Worm (Caenorhabditis elegans) whole organism, L2 larva: ENCODE measurements around the gene F26D2.14.

Experiments
- C34F6.9 ChIP-seq: fragments of 150-350 bp; optimal IDR thresholded peaks from 2 replicates; lab custom pipeline; 2014; ENCODE audit warnings: missing biosample characterization, missing genetic modification characterization
- F13H6.1 ChIP-seq: sonication (generic microtip); optimal IDR thresholded peaks from 2 replicates; lab custom pipeline; 2016; ENCODE audit warnings: missing genetic modification characterization, missing compliant biosample characterization
- R02D3.7 ChIP-seq: fragments of 150-350 bp; optimal IDR thresholded peaks from 2 replicates; lab custom pipeline; 2014; ENCODE audit warnings: missing biosample characterization, missing genetic modification characterization
- Y55F3AM.14 ChIP-seq: fragments of 200-800 bp; sonication (Bioruptor generic); optimal IDR thresholded peaks from 2 replicates; lab custom pipeline; 2018; ENCODE audit warnings: mild to moderate bottlenecking, missing genetic modification characterization, missing compliant biosample characterization
- ZK546.5 ChIP-seq: sonication (generic microtip); optimal IDR thresholded peaks from 2 replicates; lab custom pipeline; 2017; ENCODE audit warnings: missing biosample characterization, missing genetic modification characterization
- alr-1 ChIP-seq: fragments of 150-350 bp; optimal IDR thresholded peaks from 2 replicates; lab custom pipeline; 2014; ENCODE audit warnings: missing biosample characterization, missing genetic modification characterization
- aly-2 ChIP-seq: fragments of 150-350 bp; optimal IDR thresholded peaks from 2 replicates; lab custom pipeline; 2014; ENCODE audit warnings: missing biosample characterization, missing genetic modification characterization
- ama-1 ChIP-seq: fragments of 150-350 bp; optimal IDR thresholded peaks from 2 replicates; lab custom pipeline; 2018; ENCODE audit warnings: inconsistent platforms
- blmp-1 ChIP-seq: sonication (generic microtip); optimal IDR thresholded peaks from 2 replicates; lab custom pipeline; 2017; ENCODE audit warnings: missing genetic modification characterization, mild to moderate bottlenecking, missing compliant biosample characterization, antibody characterized with exemption, moderate library complexity; ENCODE audit not compliant: insufficient read depth
- ceh-16 ChIP-seq: fragments of 150-350 bp; optimal IDR thresholded peaks from 2 replicates; lab custom pipeline; 2014; ENCODE audit warnings: missing biosample characterization, missing genetic modification characterization
- ceh-82 ChIP-seq: fragments of 150-350 bp; optimal IDR thresholded peaks from 2 replicates; lab custom pipeline; 2014; ENCODE audit warnings: missing biosample characterization, missing genetic modification characterization
- crh-2 ChIP-seq: sonication (generic microtip); optimal IDR thresholded peaks from 2 replicates; lab custom pipeline; 2017; ENCODE audit warnings: missing biosample characterization, missing genetic modification characterization
- dmd-4 ChIP-seq: sonication (generic microtip); optimal IDR thresholded peaks from 2 replicates; lab custom pipeline; 2017; ENCODE audit warnings: missing biosample characterization, missing genetic modification characterization
- egl-27 ChIP-seq: sonication (generic microtip); optimal IDR thresholded peaks from 3 replicates; lab custom pipeline; 2017; ENCODE audit warnings: missing biosample characterization, missing genetic modification reagents, missing genetic modification characterization
- elt-1 ChIP-seq: fragments of 150-350 bp; optimal IDR thresholded peaks from 2 replicates; lab custom pipeline; 2014; ENCODE audit warnings: missing biosample characterization, missing genetic modification characterization
- elt-3 ChIP-seq: sonication (generic microtip); optimal IDR thresholded peaks from 2 replicates; lab custom pipeline; 2017; ENCODE audit warnings: missing biosample characterization, missing genetic modification characterization
- fos-1 ChIP-seq: fragments of 150-350 bp; optimal IDR thresholded peaks from 2 replicates; lab custom pipeline; 2014; ENCODE audit warnings: missing biosample characterization, missing genetic modification characterization
- gmeb-1 ChIP-seq: fragments of 150-350 bp; optimal IDR thresholded peaks from 2 replicates; lab custom pipeline; 2014; ENCODE audit warnings: missing biosample characterization, missing genetic modification characterization
- lin-11 ChIP-seq: fragments of 150-350 bp; sonication (generic microtip); optimal IDR thresholded peaks from 2 replicates; lab custom pipeline; 2014; ENCODE audit warnings: missing biosample characterization, missing genetic modification characterization, inconsistent platforms, mixed read lengths
- lin-13 ChIP-seq: fragments of 150-350 bp; optimal IDR thresholded peaks from 2 replicates; lab custom pipeline; 2014; ENCODE audit warnings: missing biosample characterization, missing genetic modification reagents, missing genetic modification characterization
- lin-39 ChIP-seq: fragments of 150-350 bp; optimal IDR thresholded peaks from 2 replicates; lab custom pipeline; 2014; ENCODE audit warnings: missing biosample characterization, missing genetic modification reagents, missing genetic modification characterization
- lsy-2 ChIP-seq, 2 experiments: fragments of 150-350 bp in 1 of 2; sonication (generic microtip) in 1 of 2; optimal IDR thresholded peaks; 2 replicates each; lab custom pipeline; 2014 to 2017; ENCODE audit warnings: missing biosample characterization in 2 of 2, missing genetic modification characterization in 2 of 2
- mab-5 ChIP-seq: fragments of 150-350 bp; optimal IDR thresholded peaks from 2 replicates; lab custom pipeline; 2014; ENCODE audit warnings: missing biosample characterization, missing genetic modification characterization
- mbf-1 ChIP-seq: sonication (generic microtip); optimal IDR thresholded peaks from 2 replicates; lab custom pipeline; 2017; ENCODE audit warnings: missing biosample characterization, missing genetic modification characterization
- mdl-1 ChIP-seq, 2 experiments: fragments of 150-350 bp in 1 of 2; sonication (generic microtip) in 1 of 2; optimal IDR thresholded peaks; 2 replicates each; lab custom pipeline; 2017; ENCODE audit warnings: missing biosample characterization in 2 of 2, missing genetic modification characterization in 2 of 2
- nhr-10 ChIP-seq: sonication (generic microtip); optimal IDR thresholded peaks from 2 replicates; lab custom pipeline; 2017; ENCODE audit warnings: missing biosample characterization, missing genetic modification characterization
- nhr-11 ChIP-seq: fragments of 150-350 bp; optimal IDR thresholded peaks from 2 replicates; lab custom pipeline; 2014; ENCODE audit warnings: missing biosample characterization, missing genetic modification characterization
- nhr-12 ChIP-seq: fragments of 150-350 bp; optimal IDR thresholded peaks from 2 replicates; lab custom pipeline; 2014; ENCODE audit warnings: missing biosample characterization, missing genetic modification characterization
- nhr-129 ChIP-seq: fragments of 150-350 bp; optimal IDR thresholded peaks from 2 replicates; lab custom pipeline; 2014; ENCODE audit warnings: missing biosample characterization, missing genetic modification characterization
- nhr-21 ChIP-seq: fragments of 150-350 bp; optimal IDR thresholded peaks from 2 replicates; lab custom pipeline; 2014; ENCODE audit warnings: missing biosample characterization, missing genetic modification characterization
- nhr-23 ChIP-seq: fragments of 150-350 bp; optimal IDR thresholded peaks from 2 replicates; lab custom pipeline; 2014; ENCODE audit warnings: missing biosample characterization, missing genetic modification reagents, missing genetic modification characterization
- nhr-237 ChIP-seq: fragments of 150-350 bp; optimal IDR thresholded peaks from 2 replicates; lab custom pipeline; 2014; ENCODE audit warnings: missing biosample characterization, missing genetic modification characterization
- nhr-6 ChIP-seq: fragments of 150-350 bp; optimal IDR thresholded peaks from 2 replicates; lab custom pipeline; 2014; ENCODE audit warnings: missing biosample characterization, missing genetic modification characterization
- nhr-77 ChIP-seq: fragments of 150-350 bp; optimal IDR thresholded peaks from 2 replicates; lab custom pipeline; 2014; ENCODE audit warnings: missing biosample characterization, missing genetic modification characterization
- sem-4 ChIP-seq: fragments of 150-350 bp; optimal IDR thresholded peaks from 2 replicates; lab custom pipeline; 2014; ENCODE audit warnings: missing biosample characterization, missing genetic modification reagents, missing genetic modification characterization
- snpc-4 ChIP-seq: fragments of 150-350 bp; optimal IDR thresholded peaks from 2 replicates; lab custom pipeline; 2014; ENCODE audit warnings: missing biosample characterization, missing genetic modification characterization
- unc-39 ChIP-seq: fragments of 150-350 bp; optimal IDR thresholded peaks from 2 replicates; lab custom pipeline; 2014; ENCODE audit warnings: missing biosample characterization, missing genetic modification characterization
- unc-62 ChIP-seq: fragments of 150-350 bp; optimal IDR thresholded peaks from 2 replicates; lab custom pipeline; 2014; ENCODE audit warnings: missing biosample characterization, missing genetic modification reagents, missing genetic modification characterization
- zag-1 ChIP-seq: fragments of 150-350 bp; optimal IDR thresholded peaks from 2 replicates; lab custom pipeline; 2014; ENCODE audit warnings: missing biosample characterization, missing genetic modification characterization
- ztf-11 ChIP-seq: sonication (generic microtip); optimal IDR thresholded peaks from 2 replicates; lab custom pipeline; 2017; ENCODE audit warnings: missing biosample characterization, missing genetic modification characterization
- ztf-4 ChIP-seq: fragments of 150-350 bp; optimal IDR thresholded peaks from 2 replicates; lab custom pipeline; 2014; ENCODE audit warnings: missing biosample characterization, missing genetic modification characterization

Gene F26D2.14

DNA sequence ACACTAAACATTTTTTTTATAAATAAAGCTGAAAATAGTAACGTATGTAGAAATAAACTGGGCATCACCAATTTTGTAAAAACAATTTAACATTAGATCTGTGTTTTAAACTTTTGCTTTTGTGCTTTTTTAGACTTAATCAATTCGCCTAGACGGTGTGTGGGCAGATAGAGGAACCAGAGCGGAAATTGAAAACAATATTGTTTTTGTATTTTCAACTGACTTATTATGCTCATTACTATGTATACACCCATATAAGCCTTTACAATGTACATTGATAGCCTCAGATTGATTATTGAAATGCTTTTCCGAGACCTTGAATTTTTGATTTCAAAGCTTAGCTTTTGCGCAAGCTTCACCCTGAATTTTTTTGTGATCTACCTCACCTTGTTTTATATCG is 5.7 kb upstream of the F26D2.14 start, which contains the start of gene str-73:
Gene str-73 (plus strand): TSS at position 301 of the 400 bp plus-strand sequence.
- no peak for TF ChIP-seq nhr-129 (tag; lab: Kevin White, UChicago)
- no peak for TF ChIP-seq gmeb-1
- TF ChIP-seq R02D3.7, result no peak
- no peak for TF ChIP-seq elt-3 (tag; lab: Kevin White, UChicago)
- no peak for TF ChIP-seq F13H6.1 (tag; lab: Kevin White, UChicago)
- TF ChIP-seq unc-39 (tag; lab: Kevin White, UChicago), result no peak
- no peak for TF ChIP-seq Y55F3AM.14 (GFP tag; lab: Kevin White, UChicago)
- no peak for TF ChIP-seq elt-1
- no peak for TF ChIP-seq lsy-2 (tag; optimal IDR thresholded peaks at IDR 0.05; lab: Kevin White, UChicago)
- no peak for TF ChIP-seq nhr-11 (tag; lab: Kevin White, UChicago)
- no peak for TF ChIP-seq snpc-4
- TF ChIP-seq, all 48 proteins: peak for 0

DNA sequence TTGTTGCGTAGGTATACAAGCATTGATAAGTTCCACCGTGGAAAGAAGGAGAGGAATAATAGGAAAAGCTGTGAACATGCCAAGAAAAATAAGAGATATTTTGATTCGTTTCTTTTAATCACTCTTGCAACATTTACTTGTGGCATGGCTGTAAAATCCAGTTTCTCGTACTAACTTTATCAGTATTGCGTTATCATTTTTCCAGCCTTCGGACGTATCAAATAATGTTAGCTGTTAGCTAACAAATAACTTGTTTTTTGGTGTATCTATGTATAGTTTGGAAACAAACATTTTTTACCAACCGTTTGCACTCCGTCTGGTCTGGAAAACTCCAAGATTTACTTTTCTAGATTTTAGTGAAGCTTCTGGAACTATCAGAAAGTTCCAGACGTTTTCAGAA is 2.2 kb upstream of the F26D2.14 start, which contains the start of gene clec-234:
Gene clec-234 (minus strand): TSS at position 101 of the 400 bp plus-strand sequence.
- no peak for TF ChIP-seq egl-27 (tag; lab: Kevin White, UChicago)
- no peak for TF ChIP-seq nhr-23
- TF ChIP-seq ztf-4, result no peak
- TF ChIP-seq nhr-77 (tag; lab: Kevin White, UChicago), result no peak
- TF ChIP-seq gmeb-1, result no peak
- TF ChIP-seq mab-5 (tag; lab: Kevin White, UChicago), result no peak
- TF ChIP-seq mbf-1 (tag; lab: Kevin White, UChicago), result no peak
- no peak for TF ChIP-seq snpc-4
- TF ChIP-seq fos-1 (tag; lab: Kevin White, UChicago), result no peak
- no peak for TF ChIP-seq ztf-11 (tag; lab: Kevin White, UChicago)
- TF ChIP-seq nhr-11 (tag; lab: Kevin White, UChicago), result no peak
- TF ChIP-seq C34F6.9 (tag; lab: Kevin White, UChicago), result no peak
- TF ChIP-seq lin-11 (tag; lab: Kevin White, UChicago), result no peak
- no peak for TF ChIP-seq lin-39
- TF ChIP-seq dmd-4 (tag; lab: Kevin White, UChicago), result no peak
- no peak for TF ChIP-seq nhr-21 (tag; lab: Kevin White, UChicago)
- TF ChIP-seq lin-13, result no peak
- no peak for TF ChIP-seq zag-1 (tag; lab: Kevin White, UChicago)
- no peak for TF ChIP-seq R02D3.7
- TF ChIP-seq ZK546.5 (tag; lab: Kevin White, UChicago), result no peak

DNA sequence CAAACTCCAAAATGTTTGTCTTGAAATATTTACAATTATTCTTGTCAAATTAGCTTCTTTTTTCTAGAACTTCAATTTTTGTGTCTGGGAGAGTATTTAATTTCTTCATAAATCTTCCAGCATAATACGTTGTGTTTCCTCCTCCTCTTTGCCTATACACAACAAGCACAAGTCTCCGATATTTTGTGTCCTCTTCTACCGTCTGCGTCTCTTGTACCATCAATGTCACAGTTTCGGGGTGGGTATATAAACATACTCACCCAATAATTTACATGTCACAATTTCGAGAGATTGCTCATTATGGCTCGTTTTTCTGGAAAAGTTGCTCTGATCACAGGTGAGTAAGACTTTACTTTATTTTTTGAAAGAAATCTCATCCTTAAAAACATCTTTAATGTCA is 1.9 kb downstream of the F26D2.14 start, which contains the start of gene F26D2.15:
Gene F26D2.15 (plus strand): TSS at position 301 of the 400 bp plus-strand sequence.
- TF ChIP-seq sem-4 (tag; lab: Kevin White, UChicago) (no peak), gmeb-1 (no peak), ceh-16 (no peak), nhr-237 (tag; lab: Kevin White, UChicago) (no peak)

DNA sequence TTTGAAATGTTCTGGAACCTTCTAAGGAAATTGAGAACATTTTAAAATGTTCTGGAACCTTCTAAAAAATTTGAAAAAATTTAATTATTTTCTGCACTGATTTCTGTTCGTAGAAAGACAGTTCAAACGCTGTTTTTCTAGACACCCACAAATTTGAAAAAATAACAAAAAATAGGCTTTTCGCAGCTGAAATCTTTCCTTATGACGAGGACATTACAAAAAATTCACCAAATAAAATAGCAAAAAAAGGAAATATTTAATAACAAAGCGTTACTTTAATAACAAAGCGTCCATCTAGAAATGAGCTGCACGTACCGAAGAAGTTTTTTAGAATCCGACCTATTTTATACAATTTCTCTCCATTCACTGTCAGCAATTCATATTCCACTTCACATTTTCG is 8.0 kb downstream of the F26D2.14 start, which contains the start of gene srh-141:
Gene srh-141 (plus strand): TSS at position 301 of the 400 bp plus-strand sequence.
- no peak for TF ChIP-seq lin-39
- TF ChIP-seq dmd-4 (tag; lab: Kevin White, UChicago), result no peak
- TF ChIP-seq alr-1 (tag; lab: Kevin White, UChicago), result no peak
- no peak for TF ChIP-seq snpc-4
- no peak for TF ChIP-seq F13H6.1 (tag; lab: Kevin White, UChicago)
- TF ChIP-seq lsy-2 (tag; optimal IDR thresholded peaks at IDR 0.05; lab: Kevin White, UChicago), result no peak
- TF ChIP-seq nhr-23, result no peak
- TF ChIP-seq lin-13, result no peak
- TF ChIP-seq blmp-1 (tag; lab: Kevin White, UChicago), result no peak
- TF ChIP-seq C34F6.9 (tag; lab: Kevin White, UChicago), result no peak
- no peak for TF ChIP-seq ama-1 (lab: Kevin White, UChicago)
- no peak for TF ChIP-seq nhr-10 (tag; lab: Kevin White, UChicago)
- no peak for TF ChIP-seq ceh-16
- no peak for TF ChIP-seq egl-27 (tag; lab: Kevin White, UChicago)
- TF ChIP-seq gmeb-1, result no peak
- TF ChIP-seq, all 48 proteins: peak for 0

DNA sequence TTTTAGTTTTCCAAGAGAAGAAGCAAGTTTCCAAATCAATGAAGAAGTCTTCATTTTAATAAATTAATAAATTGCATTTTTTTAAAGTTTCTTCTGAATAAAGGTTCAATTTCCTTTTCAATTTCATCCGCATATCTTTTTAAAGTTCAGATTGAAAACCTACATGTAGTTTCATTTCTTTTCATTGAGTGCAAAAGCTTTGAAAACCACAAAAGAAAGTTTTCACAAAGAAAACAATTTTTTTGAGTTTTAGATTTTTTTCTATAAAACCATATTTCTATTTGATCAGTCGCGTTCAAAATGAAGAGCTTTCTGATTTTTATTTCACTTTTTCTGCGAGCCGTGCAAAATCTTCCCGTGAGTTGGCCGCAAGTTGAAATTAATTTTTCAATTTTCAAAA is 10.0 kb downstream of the F26D2.14 start, which contains the start of gene T08G3.6:
Gene T08G3.6 (plus strand): TSS at position 301 of the 400 bp plus-strand sequence.
- no peak for TF ChIP-seq nhr-23
- no peak for TF ChIP-seq crh-2
- TF ChIP-seq ama-1 (lab: Kevin White, UChicago), result no peak
- TF ChIP-seq mdl-1 (tag; optimal IDR thresholded peaks at IDR 0.05; lab: Kevin White, UChicago), result no peak
- no peak for TF ChIP-seq snpc-4
- no peak for TF ChIP-seq mbf-1 (tag; lab: Kevin White, UChicago)
- TF ChIP-seq aly-2 (tag; lab: Kevin White, UChicago), result no peak
- no peak for TF ChIP-seq zag-1 (tag; lab: Kevin White, UChicago)
- no peak for TF ChIP-seq unc-39 (tag; lab: Kevin White, UChicago)
- no peak for TF ChIP-seq ceh-82 (tag; lab: Kevin White, UChicago)
- TF ChIP-seq egl-27 (tag; lab: Kevin White, UChicago), result no peak
- TF ChIP-seq ceh-16, result no peak
- no peak for TF ChIP-seq C34F6.9 (tag; lab: Kevin White, UChicago)
- no peak for TF ChIP-seq nhr-21 (tag; lab: Kevin White, UChicago)
- TF ChIP-seq nhr-6 (tag; lab: Kevin White, UChicago), result no peak
- TF ChIP-seq ztf-4, result no peak
- TF ChIP-seq unc-62 (GFP tag; lab: Kevin White, UChicago), result no peak
- TF ChIP-seq R02D3.7, result no peak
- TF ChIP-seq nhr-12, result no peak
- no peak for TF ChIP-seq elt-1
